Fruit fly (Drosophila melanogaster) Kc167 (cell line): ENCODE results near the gene CG5162.

ENCODE experiments used
- Myc ChIP-seq: fragments of >200 bp; optimal IDR thresholded peaks from 2 replicates; lab custom pipeline; 2017; ENCODE audit warnings: missing external identifiers
- Sin3A ChIP-seq: fragments of >200 bp; optimal IDR thresholded peaks from 2 replicates; lab custom pipeline; 2018; ENCODE audit warnings: missing external identifiers
- h ChIP-seq: fragments of >200 bp; optimal IDR thresholded peaks from 3 replicates; lab custom pipeline; 2018; ENCODE audit warnings: missing external identifiers
- insv ChIP-seq: fragments of >200 bp; optimal IDR thresholded peaks from 3 replicates; lab custom pipeline; 2018; ENCODE audit warnings: missing external identifiers
- psq ChIP-seq: fragments of >200 bp; optimal IDR thresholded peaks from 2 replicates; lab custom pipeline; 2017; ENCODE audit warnings: missing external identifiers
- ttk ChIP-seq: sonication (Bioruptor generic); optimal IDR thresholded peaks from 2 replicates; lab custom pipeline; 2017; ENCODE audit warnings: missing external identifiers

CG5162 gene

DNA sequence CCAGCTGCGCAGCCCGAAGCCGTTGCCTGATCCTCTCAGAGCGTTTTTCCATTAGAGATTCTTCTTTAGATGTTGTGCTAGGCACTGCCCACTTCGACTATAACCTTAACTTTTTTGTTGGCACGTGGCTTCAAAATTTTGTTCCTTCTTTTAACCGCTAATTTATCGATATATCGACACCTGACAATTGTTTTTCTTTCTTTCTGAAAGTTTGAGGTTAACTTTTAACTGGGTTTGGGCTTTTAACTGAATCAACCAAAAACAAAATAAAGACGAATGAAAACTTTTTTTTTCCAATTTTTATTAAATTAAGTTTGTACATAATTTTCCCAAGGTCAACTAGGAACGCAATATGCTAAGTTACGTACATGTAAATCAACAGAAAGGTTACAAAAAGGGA lies 31.8 kb downstream of the CG5162 start, which contains the start of gene CG42854:
TSS of gene CG42854 (minus strand) at position 101 of the 400 bp plus-strand sequence.
- TF ChIP-seq Sin3A (lab: Kevin White, UChicago), result no peak
- no peak for TF ChIP-seq Myc (lab: Kevin White, UChicago)
- no peak for TF ChIP-seq insv
- no peak for TF ChIP-seq psq (lab: Kevin White, UChicago)
- TF ChIP-seq h (lab: Kevin White, UChicago), result no peak
- no peak for TF ChIP-seq ttk (lab: Kevin White, UChicago)

DNA sequence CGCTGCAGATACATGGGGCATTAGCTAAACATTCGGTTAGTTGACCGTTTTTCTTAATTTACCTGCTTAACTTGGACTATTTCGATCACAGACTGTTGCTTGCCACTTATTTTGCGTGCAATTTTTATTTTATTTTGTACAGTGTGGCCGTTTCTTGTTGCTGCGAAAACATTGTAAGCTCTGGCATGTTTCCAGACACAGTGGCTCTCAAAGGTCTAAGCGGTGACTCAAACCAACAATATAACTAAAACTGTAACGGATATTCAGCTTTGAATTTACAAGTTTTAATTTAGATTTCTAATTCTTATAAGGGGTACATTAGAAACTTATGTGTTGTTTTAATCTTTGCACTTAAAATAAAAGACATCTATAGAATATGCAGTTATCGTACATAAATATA lies 34.2 kb downstream of the CG5162 start, which contains the start of gene CG8675:
TSS of gene CG8675 (minus strand) at position 177 of the 400 bp plus-strand sequence.
- no peak for TF ChIP-seq ttk (lab: Kevin White, UChicago)
- no peak for TF ChIP-seq psq (lab: Kevin White, UChicago)
- TF ChIP-seq insv, result no peak
- TF ChIP-seq h (lab: Kevin White, UChicago), result no peak
- no peak for TF ChIP-seq Myc (lab: Kevin White, UChicago)
- TF ChIP-seq Sin3A (lab: Kevin White, UChicago), result no peak

DNA sequence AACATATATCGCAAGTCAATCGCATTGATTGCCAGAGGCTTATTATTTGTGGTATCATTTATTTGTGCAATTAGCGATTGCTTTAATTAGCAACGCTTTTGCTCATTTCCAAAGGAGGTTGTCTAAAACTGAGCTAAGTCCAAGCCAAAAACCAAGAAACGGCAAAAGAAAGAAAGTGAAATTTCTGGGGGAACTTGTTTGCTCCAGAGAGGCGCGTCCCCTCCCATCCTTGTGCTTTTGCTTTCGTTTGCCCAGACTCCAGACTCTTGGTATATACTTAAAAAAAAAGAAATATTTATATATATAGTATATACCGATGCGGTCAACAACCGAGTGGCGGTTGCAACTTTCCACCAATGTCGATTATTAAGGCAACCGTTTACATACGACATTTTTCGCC lies 39.0 kb downstream of the CG5162 start:
- no peak for TF ChIP-seq Sin3A (lab: Kevin White, UChicago)
- no peak for TF ChIP-seq insv
- no peak for TF ChIP-seq psq (lab: Kevin White, UChicago)
- TF ChIP-seq ttk (lab: Kevin White, UChicago), result no peak
- no peak for TF ChIP-seq Myc (lab: Kevin White, UChicago)
- no peak for TF ChIP-seq h (lab: Kevin White, UChicago)

DNA sequence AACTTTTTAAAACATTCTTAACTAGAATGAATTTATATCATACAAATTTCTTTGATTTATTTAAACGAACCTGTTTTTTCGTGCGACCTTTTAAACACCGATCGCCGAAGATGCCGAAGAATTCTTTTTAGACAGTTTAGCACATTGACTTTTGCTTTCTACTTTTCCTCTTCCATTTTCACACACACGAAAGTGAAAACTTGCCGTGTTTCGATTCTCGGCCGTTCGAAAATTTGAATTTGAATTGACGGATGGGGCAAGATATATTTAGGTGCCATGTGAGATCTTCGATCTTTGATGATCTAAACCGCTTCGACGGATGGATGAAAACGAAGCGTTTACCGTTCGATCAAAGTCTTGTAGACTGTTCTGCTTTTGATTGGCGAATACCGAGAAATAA lies 40.6 kb downstream of the CG5162 start:
- TF ChIP-seq insv, result no peak
- no peak for TF ChIP-seq psq (lab: Kevin White, UChicago)
- no peak for TF ChIP-seq Myc (lab: Kevin White, UChicago)
- TF ChIP-seq Sin3A (lab: Kevin White, UChicago), result no peak
- TF ChIP-seq h (lab: Kevin White, UChicago), result no peak
- no peak for TF ChIP-seq ttk (lab: Kevin White, UChicago)

DNA sequence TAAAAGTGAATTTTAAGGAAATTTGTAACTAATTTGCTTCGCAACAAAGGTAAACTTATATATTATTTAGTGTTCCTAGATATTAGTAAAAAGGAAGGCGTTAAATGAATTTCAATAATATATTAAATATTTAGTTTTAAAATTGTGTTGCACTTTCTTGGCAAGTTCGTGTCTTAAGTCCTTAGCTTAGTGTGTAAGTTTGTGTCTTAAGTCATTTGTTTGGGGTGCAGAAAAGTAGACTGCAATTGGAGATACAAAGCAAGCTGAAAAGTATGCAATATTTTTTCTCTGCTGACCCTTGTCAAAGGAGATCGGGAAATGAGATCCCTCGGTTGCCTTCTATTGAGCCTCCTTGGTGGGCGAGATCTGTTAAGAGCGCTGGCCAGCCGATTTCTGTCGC lies 46.9 kb downstream of the CG5162 start:
- TF ChIP-seq Sin3A (lab: Kevin White, UChicago) (no peak), h (lab: Kevin White, UChicago) (no peak), insv (no peak), ttk (lab: Kevin White, UChicago) (no peak), psq (lab: Kevin White, UChicago) (no peak)

DNA sequence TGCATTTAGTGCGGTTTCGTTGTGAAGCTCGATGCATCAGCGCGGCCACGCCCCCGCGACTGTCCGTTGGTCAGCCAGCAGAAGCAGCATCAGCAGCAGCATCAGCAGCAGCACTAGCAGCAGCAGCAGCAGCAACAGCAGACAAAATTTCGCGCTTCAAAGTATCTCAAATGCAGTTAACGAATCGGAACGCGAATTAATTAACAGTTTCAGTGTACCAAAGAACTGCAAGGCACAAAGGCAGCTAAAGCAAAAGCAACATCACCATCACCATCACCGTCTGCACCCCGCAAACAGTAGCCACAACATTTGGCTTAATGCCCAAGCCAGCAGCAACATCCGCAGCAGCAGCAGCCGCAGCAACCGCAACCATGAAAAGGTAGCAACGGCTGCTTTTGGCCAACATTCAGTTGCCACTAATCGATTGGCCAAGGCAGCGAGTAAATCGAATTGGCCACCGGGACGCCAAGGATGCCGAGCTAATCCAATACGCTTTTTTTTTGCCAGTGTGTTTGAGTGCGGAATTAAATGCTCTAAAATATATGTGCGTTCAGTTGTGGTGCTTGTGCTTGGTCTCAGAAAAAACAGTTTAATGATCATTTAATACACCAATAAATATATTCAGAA lies 50.4 kb downstream of the CG5162 start:
- no peak for TF ChIP-seq h (lab: Kevin White, UChicago)
- TF ChIP-seq ttk (lab: Kevin White, UChicago), result no peak
- TF ChIP-seq insv, result no peak
- no peak for TF ChIP-seq psq (lab: Kevin White, UChicago)
- TF ChIP-seq Sin3A (lab: Kevin White, UChicago), result no peak
- TF ChIP-seq Myc (lab: Kevin White, UChicago), result no peak
